Fruit fly (Drosophila melanogaster): ENCODE data around the gene Inx6.

- no peak for TF ChIP-seq jim (GFP tag; optimal IDR thresholded peaks at IDR 0.05)
- no peak for TF ChIP-seq Hr78 (GFP tag; optimal IDR thresholded peaks at IDR 0.05)
- no peak for TF ChIP-seq Jra (GFP tag; optimal IDR thresholded peaks at IDR 0.05)
- no peak for TF ChIP-seq h (GFP tag; optimal IDR thresholded peaks at IDR 0.05)
These were observed 24.2 kb downstream of the Inx6 start for dm6 chrX:20245218-20245863.

Measured in whole organism, wandering third instar larva.